Fruit fly (Drosophila melanogaster) whole organism, embryonic: ENCODE data around the gene Rad60.
A peak's percentile ranks its signal among the peaks of the same experiment; 100 is the strongest.

Experiments used
- Aef1 ChIP-seq: fragments of 200-800 bp; sonication (Bioruptor generic); IDR thresholded peaks from 3 replicates; pipeline ENCODE4 v1.3.6; 2022; ENCODE audit warnings: missing biosample characterization, missing genetic modification characterization
- CG10654 ChIP-seq: fragments of 200-800 bp; sonication (Bioruptor generic); optimal IDR thresholded peaks from 2 replicates; lab custom pipeline; 2016; ENCODE audit warnings: missing biosample characterization, missing genetic modification characterization
- CG11456 ChIP-seq: fragments of 200-800 bp; sonication (Bioruptor generic); IDR thresholded peaks from 3 replicates; pipeline ENCODE4 v1.3.6; 2022; ENCODE audit warnings: missing biosample characterization, missing genetic modification characterization
- CG11560 ChIP-seq: fragments of 200-800 bp; sonication (Bioruptor generic); IDR thresholded peaks from 3 replicates; pipeline ENCODE4 v1.3.6; 2022; ENCODE audit warnings: missing biosample characterization, missing genetic modification characterization
- CG11696 ChIP-seq: fragments of 200-800 bp; sonication (Bioruptor generic); IDR thresholded peaks from 2 replicates; pipeline ENCODE4 v1.3.6; 2022; ENCODE audit warnings: missing biosample characterization, missing genetic modification characterization
- CG12071 ChIP-seq: fragments of 200-800 bp; sonication (Bioruptor generic); optimal IDR thresholded peaks from 3 replicates; lab custom pipeline; 2018; ENCODE audit warnings: missing biosample characterization, mild to moderate bottlenecking, missing genetic modification characterization
- CG12104 ChIP-seq: fragments of 200-800 bp; sonication (Bioruptor generic); optimal IDR thresholded peaks from 3 replicates; lab custom pipeline; 2016; ENCODE audit warnings: missing biosample characterization, missing genetic modification characterization
- CG12155 ChIP-seq: fragments of 200-800 bp; sonication (Bioruptor generic); optimal IDR thresholded peaks from 3 replicates; lab custom pipeline; 2016; ENCODE audit warnings: missing biosample characterization, missing genetic modification characterization
- CG12391 ChIP-seq: fragments of 200-800 bp; sonication (Bioruptor generic); optimal IDR thresholded peaks from 3 replicates; lab custom pipeline; 2018; ENCODE audit warnings: missing biosample characterization, mild to moderate bottlenecking, missing genetic modification characterization, moderate library complexity
- CG13894 ChIP-seq: fragments of 200-800 bp; sonication (Bioruptor generic); optimal IDR thresholded peaks from 3 replicates; lab custom pipeline; 2018; ENCODE audit warnings: missing biosample characterization, mild to moderate bottlenecking, missing genetic modification characterization, moderate library complexity
- CG14860 ChIP-seq: fragments of 200-800 bp; sonication (Bioruptor generic); IDR thresholded peaks from 3 replicates; pipeline ENCODE4 v1.3.6; 2022; ENCODE audit warnings: missing biosample characterization, missing genetic modification characterization; ENCODE audit not compliant: partially characterized antibody
- CG1529 ChIP-seq: fragments of 200-800 bp; sonication (Bioruptor generic); optimal IDR thresholded peaks from 3 replicates; lab custom pipeline; 2018; ENCODE audit warnings: missing biosample characterization, missing genetic modification characterization
- CG15601 ChIP-seq: fragments of 200-800 bp; sonication (Bioruptor generic); optimal IDR thresholded peaks from 3 replicates; lab custom pipeline; 2019; ENCODE audit warnings: missing biosample characterization, mild to moderate bottlenecking, missing genetic modification characterization, moderate library complexity
- CG16815 ChIP-seq: fragments of 200-800 bp; sonication (Bioruptor generic); optimal IDR thresholded peaks from 3 replicates; lab custom pipeline; 2017; ENCODE audit warnings: missing biosample characterization, mild to moderate bottlenecking, missing genetic modification characterization
- CG17186 ChIP-seq: fragments of 200-800 bp; sonication (Bioruptor generic); optimal IDR thresholded peaks from 3 replicates; lab custom pipeline; 2017; ENCODE audit warnings: missing biosample characterization, missing genetic modification reagents, missing genetic modification characterization
- CG17829 ChIP-seq: fragments of 200-800 bp; optimal IDR thresholded peaks from 2 replicates; lab custom pipeline; 2019; ENCODE audit warnings: missing biosample characterization, mild to moderate bottlenecking, missing genetic modification characterization, moderate library complexity
- CG2202 ChIP-seq: fragments of 200-800 bp; sonication (Bioruptor generic); optimal IDR thresholded peaks from 2 replicates; lab custom pipeline; 2018; ENCODE audit warnings: missing biosample characterization, mild to moderate bottlenecking, missing genetic modification characterization
- CG2889 ChIP-seq: fragments of 200-800 bp; sonication (Bioruptor generic); IDR thresholded peaks from 3 replicates; pipeline ENCODE4 v1.3.6; 2022; ENCODE audit warnings: missing biosample characterization, missing genetic modification characterization
- CG34224 ChIP-seq: fragments of 200-800 bp; sonication (Bioruptor generic); IDR thresholded peaks from 3 replicates; pipeline ENCODE4 v1.3.6; 2022; ENCODE audit warnings: missing biosample characterization, missing genetic modification characterization; ENCODE audit not compliant: partially characterized antibody
- CG4617 ChIP-seq: fragments of 200-800 bp; sonication (Bioruptor generic); optimal IDR thresholded peaks from 3 replicates; lab custom pipeline; 2016; ENCODE audit warnings: missing biosample characterization, missing genetic modification characterization, borderline replicate concordance
- CG4854 ChIP-seq: fragments of 200-800 bp; sonication (Bioruptor generic); optimal IDR thresholded peaks from 2 replicates; lab custom pipeline; 2016; ENCODE audit warnings: missing biosample characterization, missing genetic modification characterization, inconsistent platforms
- CG6175 ChIP-seq: fragments of 200-800 bp; sonication (Bioruptor generic); IDR thresholded peaks from 3 replicates; pipeline ENCODE4 v1.3.6; 2022; ENCODE audit warnings: missing biosample characterization, missing genetic modification characterization
- CG6854 ChIP-seq: fragments of 200-800 bp; sonication (Bioruptor generic); optimal IDR thresholded peaks from 3 replicates; lab custom pipeline; 2017; ENCODE audit warnings: missing biosample characterization, mild to moderate bottlenecking, missing genetic modification characterization
- CG8089 ChIP-seq: fragments of 200-800 bp; sonication (Bioruptor generic); optimal IDR thresholded peaks from 3 replicates; lab custom pipeline; 2016; ENCODE audit warnings: missing biosample characterization, missing genetic modification characterization
- CG8359 ChIP-seq: fragments of 200-800 bp; sonication (Bioruptor generic); optimal IDR thresholded peaks from 2 replicates; lab custom pipeline; 2017; ENCODE audit warnings: missing biosample characterization, mild to moderate bottlenecking, missing genetic modification characterization, borderline replicate concordance
- CG9876 ChIP-seq: fragments of 200-800 bp; sonication (Bioruptor generic); optimal IDR thresholded peaks from 2 replicates; lab custom pipeline; 2016; ENCODE audit warnings: missing biosample characterization, missing genetic modification characterization
- CG9932 ChIP-seq: fragments of 200-800 bp; sonication (Bioruptor generic); IDR thresholded peaks from 2 replicates; pipeline ENCODE4 v1.3.6; 2022; ENCODE audit warnings: missing biosample characterization, missing genetic modification characterization
- Dad ChIP-seq: fragments of 200-800 bp; sonication (Bioruptor generic); optimal IDR thresholded peaks from 3 replicates; lab custom pipeline; 2016; ENCODE audit warnings: missing biosample characterization, missing genetic modification characterization
- Dll ChIP-seq: fragments of 200-800 bp; sonication (Bioruptor generic); IDR thresholded peaks from 4 replicates; pipeline ENCODE4 v1.3.6; 2022; ENCODE audit warnings: missing biosample characterization, missing genetic modification characterization; ENCODE audit not compliant: partially characterized antibody
- E2f2 ChIP-seq: fragments of 200-800 bp; sonication (Bioruptor generic); IDR thresholded peaks from 2 replicates; pipeline ENCODE4 v1.3.6; 2022; ENCODE audit warnings: missing biosample characterization, missing genetic modification characterization
- Fer2 ChIP-seq: fragments of 200-800 bp; sonication (Bioruptor generic); optimal IDR thresholded peaks from 2 replicates; lab custom pipeline; 2018; ENCODE audit warnings: missing biosample characterization, mild to moderate bottlenecking, missing genetic modification characterization, moderate library complexity
- Lhr ChIP-seq: fragments of 200-800 bp; sonication (Bioruptor generic); optimal IDR thresholded peaks from 3 replicates; lab custom pipeline; 2017; ENCODE audit warnings: mild to moderate bottlenecking, missing biosample characterization, missing genetic modification reagents, missing genetic modification characterization
- Mad ChIP-seq: fragments of 200-800 bp; sonication (Bioruptor generic); optimal IDR thresholded peaks from 2 replicates; lab custom pipeline; 2016; ENCODE audit warnings: missing biosample characterization, missing genetic modification characterization
- Med ChIP-seq: fragments of 200-800 bp; sonication (Bioruptor generic); peaks from one replicate; lab custom pipeline; 2016; ENCODE audit warnings: missing biosample characterization, missing genetic modification characterization, mild to moderate bottlenecking, inconsistent platforms, moderate library complexity
- Meics ChIP-seq: fragments of 200-800 bp; sonication (Bioruptor generic); optimal IDR thresholded peaks from 2 replicates; lab custom pipeline; 2017; ENCODE audit warnings: missing biosample characterization, mild to moderate bottlenecking, missing genetic modification characterization
- Myb ChIP-seq: fragments of 200-800 bp; sonication (Bioruptor generic); optimal IDR thresholded peaks from 2 replicates; lab custom pipeline; 2016; ENCODE audit warnings: missing biosample characterization, missing genetic modification characterization
- Pdp1 ChIP-seq, 2 experiments: fragments of 200-800 bp; sonication (Bioruptor generic); optimal IDR thresholded peaks; 3 replicates each; lab custom pipeline; 2016; ENCODE audit warnings: missing biosample characterization in 2 of 2, missing genetic modification characterization in 2 of 2, mild to moderate bottlenecking in 1 of 2, moderate library complexity in 1 of 2
- Sin3A ChIP-seq: fragments of >200 bp; optimal IDR thresholded peaks from 2 replicates; lab custom pipeline; 2018
- ap ChIP-seq: fragments of 200-800 bp; sonication (Bioruptor generic); IDR thresholded peaks from 2 replicates; pipeline ENCODE4 v1.3.6; 2022; ENCODE audit warnings: missing biosample characterization, missing genetic modification characterization
- az2 ChIP-seq: fragments of 200-800 bp; sonication (Bioruptor generic); optimal IDR thresholded peaks from 3 replicates; lab custom pipeline; 2016; ENCODE audit warnings: missing biosample characterization, missing genetic modification characterization
- br ChIP-seq: fragments of >200 bp; optimal IDR thresholded peaks from 2 replicates; lab custom pipeline; 2017
- chif ChIP-seq, 2 experiments: fragments of 200-800 bp; sonication (Bioruptor generic); optimal IDR thresholded peaks; 3 replicates each; lab custom pipeline; 2016; ENCODE audit warnings: missing biosample characterization in 2 of 2, missing genetic modification characterization in 2 of 2
- fu2 ChIP-seq: fragments of 200-800 bp; sonication (Bioruptor generic); optimal IDR thresholded peaks from 2 replicates; lab custom pipeline; 2016; ENCODE audit warnings: missing biosample characterization, missing genetic modification characterization
- gro ChIP-seq: fragments of 200-800 bp; sonication (Bioruptor generic); optimal IDR thresholded peaks from 2 replicates; lab custom pipeline; 2016; ENCODE audit warnings: missing biosample characterization, missing genetic modification characterization
- h ChIP-seq: fragments of >200 bp; optimal IDR thresholded peaks from 2 replicates; lab custom pipeline; 2017
- hbn ChIP-seq: fragments of 200-800 bp; sonication (Bioruptor generic); IDR thresholded peaks from 2 replicates; pipeline ENCODE4 v1.3.6; 2022; ENCODE audit warnings: missing biosample characterization, missing genetic modification characterization; ENCODE audit not compliant: partially characterized antibody
- prd ChIP-seq, 3 experiments: fragments of >200 bp in 2 of 3; fragments of 200-800 bp in 1 of 3; sonication (Bioruptor generic) in 1 of 3; optimal IDR thresholded peaks in 2 of 3; IDR thresholded peaks in 1 of 3; 2 replicates in 2 of 3; 3 replicates in 1 of 3; pipeline versions ENCODE4 v1.3.6 to Lab custom; 2017 to 2022; ENCODE audit warnings: missing biosample characterization in 1 of 3, missing genetic modification characterization in 1 of 3
- slbo ChIP-seq: fragments of 200-800 bp; sonication (Bioruptor generic); IDR thresholded peaks from 2 replicates; pipeline ENCODE4 v1.3.6; 2022; ENCODE audit warnings: missing biosample characterization, missing genetic modification characterization
- tgo ChIP-seq: fragments of 200-800 bp; sonication (Bioruptor generic); IDR thresholded peaks from 3 replicates; pipeline ENCODE4 v1.3.6; 2022; ENCODE audit warnings: missing biosample characterization, missing genetic modification characterization
- tna ChIP-seq: fragments of 200-800 bp; sonication (Bioruptor generic); IDR thresholded peaks from 2 replicates; pipeline ENCODE4 v1.3.6; 2022; ENCODE audit warnings: missing biosample characterization, missing genetic modification characterization; ENCODE audit not compliant: partially characterized antibody
- trh ChIP-seq: fragments of 200-800 bp; sonication (Bioruptor generic); optimal IDR thresholded peaks from 2 replicates; lab custom pipeline; 2016; ENCODE audit warnings: missing biosample characterization, missing genetic modification characterization

Rad60 gene

DNA sequence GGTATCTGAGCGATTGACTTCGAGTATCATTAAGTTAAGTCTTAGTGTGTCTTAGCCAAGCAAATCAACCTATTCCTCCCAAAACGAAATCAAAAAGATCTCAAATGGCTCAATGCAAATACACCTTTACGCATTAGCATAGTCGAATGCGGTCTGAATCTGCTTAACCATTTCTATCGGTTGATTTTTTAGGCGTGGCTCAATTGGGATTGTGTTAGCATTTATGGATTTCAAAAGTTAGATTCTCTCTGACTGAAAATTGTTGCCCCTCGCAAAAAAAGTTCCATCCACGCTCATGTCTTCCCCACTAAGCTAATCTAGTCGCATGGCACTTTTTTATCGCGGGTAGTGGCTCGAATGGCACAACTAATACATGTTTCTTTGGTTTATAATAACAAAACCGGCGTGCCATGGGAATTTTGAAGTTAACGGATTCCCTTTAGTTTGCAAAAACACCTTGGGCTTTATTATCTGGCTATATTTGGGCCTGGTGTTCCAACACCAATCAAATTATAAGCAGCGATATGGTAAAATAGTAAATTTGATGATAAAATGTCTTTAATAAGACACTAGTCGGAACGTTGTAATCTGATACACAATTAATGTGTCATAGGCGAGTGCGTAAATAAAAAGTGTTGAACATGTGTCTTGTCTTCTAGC is 22.5 kb downstream of the Rad60 start:
- TF ChIP-seq CG11456 (GFP tag; lab: Robert Waterston, UW), result 0 out of 3 replicates have a peak, but pooled peaks have one; percentile 35
- TF ChIP-seq Pdp1 (GFP tag; optimal IDR thresholded peaks at IDR 0.05; lab: Kevin White, UChicago), result no peak
- peak; percentile 47 for TF ChIP-seq CG13894 (tag; lab: Kevin White, UChicago)
- peak; percentile 27 for TF ChIP-seq fu2 (GFP tag; lab: Kevin White, UChicago)
- TF ChIP-seq CG4617 (GFP tag; lab: Kevin White, UChicago), result no peak
- TF ChIP-seq prd (optimal IDR thresholded peaks at IDR 0.05; lab: Kevin White, UChicago), result no peak
- TF ChIP-seq prd (GFP tag; IDR thresholded peaks at IDR 0.05; lab: Robert Waterston, UW), result no peak
- TF ChIP-seq CG12104 (GFP tag; lab: Kevin White, UChicago), result no peak
- peak; percentile 5 for TF ChIP-seq CG4854 (GFP tag; lab: Kevin White, UChicago)
- TF ChIP-seq CG2202, result no peak
- no peak for TF ChIP-seq az2 (GFP tag; lab: Kevin White, UChicago)
- TF ChIP-seq CG12155 (GFP tag; lab: Kevin White, UChicago), result peak; percentile 35
- peak; percentile 65 for TF ChIP-seq CG9932
- TF ChIP-seq CG17186 (GFP tag; lab: Kevin White, UChicago), result no peak
- TF ChIP-seq br (lab: Kevin White, UChicago), result no peak
- TF ChIP-seq Myb (GFP tag; lab: Kevin White, UChicago), result peak; percentile 36
- TF ChIP-seq CG9876 (GFP tag; lab: Kevin White, UChicago), result no peak
- TF ChIP-seq CG14860 (GFP tag; lab: Robert Waterston, UW), result no peak
- no peak for TF ChIP-seq E2f2 (GFP tag; lab: Robert Waterston, UW)
- TF ChIP-seq CG2889 (GFP tag; lab: Robert Waterston, UW), result no peak
- no peak for TF ChIP-seq hbn (GFP tag; lab: Robert Waterston, UW)
- TF ChIP-seq CG34224 (GFP tag; lab: Robert Waterston, UW), result no peak
- peak; percentile 89 for TF ChIP-seq Med (GFP tag; lab: Kevin White, UChicago)
- TF ChIP-seq CG1529, result no peak
- TF ChIP-seq CG11560, result no peak
- TF ChIP-seq CG8359, result no peak
- TF ChIP-seq CG16815, result no peak
- TF ChIP-seq CG6175 (GFP tag; lab: Robert Waterston, UW), result no peak
- TF ChIP-seq Fer2 (tag; lab: Kevin White, UChicago), result no peak
- TF ChIP-seq CG10654 (GFP tag; lab: Kevin White, UChicago), result no peak
- TF ChIP-seq Mad (GFP tag; lab: Kevin White, UChicago), result no peak
- peak; percentile 13 for TF ChIP-seq CG6854 (GFP tag; lab: Kevin White, UChicago)
- no peak for TF ChIP-seq Aef1 (GFP tag; lab: Robert Waterston, UW)
- TF ChIP-seq Dad (GFP tag; lab: Kevin White, UChicago), result no peak
- no peak for TF ChIP-seq CG12391 (tag; lab: Kevin White, UChicago)
- no peak for TF ChIP-seq h (lab: Kevin White, UChicago)
- TF ChIP-seq CG15601 (tag; lab: Kevin White, UChicago), result no peak
- no peak for TF ChIP-seq Sin3A
- no peak for TF ChIP-seq chif (GFP tag; optimal IDR thresholded peaks at IDR 0.05; lab: Kevin White, UChicago)
- TF ChIP-seq Meics (GFP tag; lab: Kevin White, UChicago), result peak; percentile 65
- TF ChIP-seq CG12071 (GFP tag; lab: Kevin White, UChicago), result no peak
- TF ChIP-seq CG17829, result no peak
- no peak for TF ChIP-seq tna
- TF ChIP-seq Lhr (GFP tag; lab: Kevin White, UChicago), result no peak
- TF ChIP-seq CG8089 (GFP tag; lab: Kevin White, UChicago), result no peak
- no peak for TF ChIP-seq trh (GFP tag; lab: Kevin White, UChicago)
- TF ChIP-seq gro (GFP tag; lab: Kevin White, UChicago), result peak; percentile 54
- TF ChIP-seq CG11696 (GFP tag; lab: Robert Waterston, UW), result no peak
- TF ChIP-seq slbo (GFP tag; lab: Robert Waterston, UW), result peak; percentile 61
- TF ChIP-seq ap, result no peak
- no peak for TF ChIP-seq tgo
- TF ChIP-seq Dll (GFP tag; lab: Robert Waterston, UW), result no peak
